Fruit fly (Drosophila melanogaster): ENCODE results near the gene LysS.

DNA sequence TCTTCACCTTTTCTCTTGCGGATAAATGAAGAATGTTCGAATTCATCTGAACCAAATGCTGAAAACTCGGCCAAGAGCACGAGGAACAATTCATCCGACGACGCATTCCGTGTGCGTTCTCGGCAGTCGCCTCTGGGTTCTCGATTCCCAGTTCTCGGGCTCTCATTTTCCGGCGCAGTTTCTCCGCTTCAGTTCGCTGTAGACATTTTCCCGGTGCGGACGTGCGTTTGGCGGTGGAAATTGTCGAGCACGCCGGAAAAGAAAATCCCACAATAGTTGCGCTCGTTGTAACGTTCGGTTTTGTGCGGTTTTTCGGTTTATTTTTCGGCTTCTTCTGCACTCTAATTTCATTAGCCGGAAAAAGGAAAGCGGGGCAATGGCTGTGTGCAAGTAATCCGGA, 48.2 kb downstream of the LysS start, which contains the start of gene CG32333:
- TF ChIP-seq CG34367 (tag; optimal IDR thresholded peaks at IDR 0.05) = no peak
- TF ChIP-seq rn (GFP tag; IDR thresholded peaks at IDR 0.05) = no peak
- no peak for TF ChIP-seq CG4496 (GFP tag; IDR thresholded peaks at IDR 0.05)
- no peak for TF ChIP-seq CG8301 (tag; optimal IDR thresholded peaks at IDR 0.05)
- TF ChIP-seq CG14655 (GFP tag; optimal IDR thresholded peaks at IDR 0.05) = no peak
- no peak for TF ChIP-seq CG32121 (GFP tag; IDR thresholded peaks at IDR 0.05)
- no peak for TF ChIP-seq CG8159 (tag; optimal IDR thresholded peaks at IDR 0.05)
- TF ChIP-seq CG12605 (GFP tag; IDR thresholded peaks at IDR 0.05) = no peak
- TF ChIP-seq CG9948 (tag; optimal IDR thresholded peaks at IDR 0.05) = no peak
- TF ChIP-seq fd96Ca (GFP tag; IDR thresholded peaks at IDR 0.05) = no peak
- TF ChIP-seq Pif1B (GFP tag; optimal IDR thresholded peaks at IDR 0.05) = no peak

Measured in whole organism, pupa.